Worm (Caenorhabditis elegans): ENCODE results near the gene K12H4.7.

The K12H4.7 gene

ce11 chrIII:8004091-8004490, 46.8 kb downstream of the K12H4.7 start, which contains the start of gene C06G4.6:
Gene C06G4.6 (plus strand): TSS chrIII:8004391.
- TF ChIP-seq nhr-28 (tag; optimal IDR thresholded peaks at IDR 0.05): no peak
- no peak for TF ChIP-seq nhr-2 (tag; optimal IDR thresholded peaks at IDR 0.05)
- TF ChIP-seq snpc-4 (tag; optimal IDR thresholded peaks at IDR 0.05): no peak
- no peak for TF ChIP-seq ceh-43 (GFP tag; optimal IDR thresholded peaks at IDR 0.05)
- no peak for TF ChIP-seq tbx-8 (GFP tag; optimal IDR thresholded peaks at IDR 0.05)
- no peak for TF ChIP-seq ceh-39 (tag; optimal IDR thresholded peaks at IDR 0.05)
- no peak for TF ChIP-seq zip-8 (tag; optimal IDR thresholded peaks at IDR 0.05)
- no peak for TF ChIP-seq unc-39 (tag; optimal IDR thresholded peaks at IDR 0.05)
- no peak for TF ChIP-seq ces-1 (GFP tag; optimal IDR thresholded peaks at IDR 0.05)
- no peak for TF ChIP-seq bed-3 (GFP tag; optimal IDR thresholded peaks at IDR 0.05)
- no peak for TF ChIP-seq elt-3 (tag; optimal IDR thresholded peaks at IDR 0.05)

- TF ChIP-seq tbx-8 (GFP tag; optimal IDR thresholded peaks at IDR 0.05) (no peak), nhr-237 (tag; optimal IDR thresholded peaks at IDR 0.05) (no peak), ham-2 (GFP tag; optimal IDR thresholded peaks at IDR 0.05) (no peak), mab-5 (tag; optimal IDR thresholded peaks at IDR 0.05) (no peak), ceh-39 (tag; optimal IDR thresholded peaks at IDR 0.05) (no peak), nhr-12 (tag; optimal IDR thresholded peaks at IDR 0.05) (no peak), elt-3 (tag; optimal IDR thresholded peaks at IDR 0.05) (no peak), flh-1 (GFP tag; optimal IDR thresholded peaks at IDR 0.05) (no peak), zip-8 (tag; optimal IDR thresholded peaks at IDR 0.05) (no peak), sem-2 (GFP tag; optimal IDR thresholded peaks at IDR 0.05) (no peak), elt-1 (tag; optimal IDR thresholded peaks at IDR 0.05; ENCODE audit: borderline replicate concordance, insufficient read depth) (no peak), ces-1 (GFP tag; optimal IDR thresholded peaks at IDR 0.05) (no peak), hlh-1 (tag; optimal IDR thresholded peaks at IDR 0.05) (no peak), lin-32 (GFP tag; optimal IDR thresholded peaks at IDR 0.05) (no peak), nhr-2 (tag; optimal IDR thresholded peaks at IDR 0.05) (no peak), mep-1 (tag; optimal IDR thresholded peaks at IDR 0.05) (no peak)
These were observed 49.3 kb downstream of the K12H4.7 start for ce11 chrIII:8001557-8001956.

Measured in whole organism, mixed stage, embryonic.